Fruit fly (Drosophila melanogaster): ENCODE data around the gene MED6.
A peak's percentile ranks its signal among the peaks of the same experiment; 100 is the strongest.

Gene MED6

DNA sequence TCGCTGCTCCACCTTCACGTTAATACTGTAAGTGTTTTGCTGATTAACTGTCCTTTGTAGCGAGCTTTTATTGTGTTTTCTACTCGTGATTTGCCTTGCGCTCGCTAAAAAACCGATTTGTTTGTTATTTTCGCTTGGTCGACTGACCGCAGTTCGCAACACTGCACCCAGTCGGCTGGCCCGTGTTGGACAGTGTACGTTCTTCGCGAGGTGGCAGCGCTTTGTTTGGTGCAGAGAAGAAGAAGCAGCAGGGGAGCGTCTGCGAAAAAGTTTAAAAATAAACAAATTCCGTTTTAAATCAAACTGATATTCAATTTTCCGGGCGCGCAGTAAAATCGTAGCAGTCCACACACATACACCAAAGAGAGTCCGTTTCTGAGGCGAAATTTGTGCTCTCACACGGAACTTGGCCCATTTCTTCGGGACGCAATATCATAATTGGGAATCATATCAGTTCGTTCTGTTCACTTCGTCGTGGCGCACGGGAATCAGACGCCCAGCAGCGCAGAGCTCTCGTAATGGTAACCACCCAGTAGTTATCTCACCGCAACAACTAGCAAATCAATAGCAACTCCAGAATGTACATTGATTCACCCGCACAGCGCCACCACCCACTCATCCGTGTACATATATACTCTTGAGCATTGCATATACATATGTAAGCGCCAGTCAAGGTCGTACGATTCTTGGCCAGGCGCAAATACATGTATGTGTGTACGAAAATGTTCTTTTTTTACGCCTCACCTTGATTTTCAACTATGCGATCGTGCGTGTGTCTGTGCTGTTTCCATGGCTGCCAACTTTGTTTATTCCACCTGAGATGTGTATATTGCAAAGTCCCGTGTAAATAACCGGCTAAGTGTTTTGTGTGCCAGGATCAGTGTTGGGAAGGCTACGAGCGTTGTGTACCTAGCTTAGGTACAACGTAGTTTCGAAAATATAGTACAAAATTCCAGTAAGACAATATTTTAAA, 878 bp downstream of the MED6 start, which contains the start of gene Naa80 (continued):
- TF ChIP-seq PHDP (tag; optimal IDR thresholded peaks at IDR 0.05): peak; percentile 35
- TF ChIP-seq CG12744 (GFP tag; optimal IDR thresholded peaks at IDR 0.05): peak; percentile 19
- peak; percentile 69 for TF ChIP-seq tx (GFP tag; optimal IDR thresholded peaks at IDR 0.05)
- peak; percentile 19 for TF ChIP-seq trh (GFP tag; optimal IDR thresholded peaks at IDR 0.05)
- peak; percentile 60 for TF ChIP-seq sisA (GFP tag; IDR thresholded peaks at IDR 0.05)
- peak; percentile 53 for TF ChIP-seq Deaf1 (tag; optimal IDR thresholded peaks at IDR 0.05)
- peak; percentile 27 for TF ChIP-seq CG4854 (GFP tag; optimal IDR thresholded peaks at IDR 0.05)
- peak; percentile 73; the same call in 1 of the 2 replicates for TF ChIP-seq CG16779 (GFP tag; IDR thresholded peaks at IDR 0.05)
- TF ChIP-seq GATAe (GFP tag; conservative IDR thresholded peaks at IDR 0.05): no peak
- peak; percentile 44 for TF ChIP-seq cato (GFP tag; optimal IDR thresholded peaks at IDR 0.05; ENCODE audit: borderline replicate concordance)
- peak; percentile 71 for TF ChIP-seq sug (tag; optimal IDR thresholded peaks at IDR 0.05)
- TF ChIP-seq schlank (tag; optimal IDR thresholded peaks at IDR 0.05): no peak
- no peak for TF ChIP-seq gem (tag; optimal IDR thresholded peaks at IDR 0.05)
- TF ChIP-seq CG14441 (GFP tag; IDR thresholded peaks at IDR 0.05): peak; percentile 35; the same call in 1 of the 2 replicates
- peak; percentile 57 for TF ChIP-seq Meics (GFP tag; optimal IDR thresholded peaks at IDR 0.05)
- peak; percentile 64 for TF ChIP-seq CG4282 (GFP tag; optimal IDR thresholded peaks at IDR 0.05)
- TF ChIP-seq Xbp1 (GFP tag; optimal IDR thresholded peaks at IDR 0.05): peak; percentile 73
- peak; percentile 83 for TF ChIP-seq Side (GFP tag; optimal IDR thresholded peaks at IDR 0.05)
- no peak for TF ChIP-seq peb (GFP tag; IDR thresholded peaks at IDR 0.05)
- TF ChIP-seq jing (GFP tag; optimal IDR thresholded peaks at IDR 0.05): no peak
- TF ChIP-seq jumu (GFP tag; optimal IDR thresholded peaks at IDR 0.05): peak; percentile 89
- TF ChIP-seq slou (GFP tag; optimal IDR thresholded peaks at IDR 0.05): no peak
- peak; percentile 57 for TF ChIP-seq CG33213 (GFP tag; optimal IDR thresholded peaks at IDR 0.05)
- peak; percentile 37 for TF ChIP-seq unpg (GFP tag; optimal IDR thresholded peaks at IDR 0.05)
- TF ChIP-seq chm (GFP tag; IDR thresholded peaks at IDR 0.05): peak; percentile 32; the same call in 1 of the 2 replicates
- peak; percentile 49 for TF ChIP-seq exex (tag; optimal IDR thresholded peaks at IDR 0.05)
- TF ChIP-seq zen2 (GFP tag; IDR thresholded peaks at IDR 0.05; ENCODE audit: partially characterized antibody): no peak
- TF ChIP-seq h (optimal IDR thresholded peaks at IDR 0.05): no peak
- no peak for TF ChIP-seq tap (tag; optimal IDR thresholded peaks at IDR 0.05)
- TF ChIP-seq zfh1 (GFP tag; IDR thresholded peaks at IDR 0.05): peak; percentile 64
- TF ChIP-seq CG10209 (GFP tag; optimal IDR thresholded peaks at IDR 0.05): peak; percentile 54
- TF ChIP-seq nau (GFP tag; optimal IDR thresholded peaks at IDR 0.05): no peak
- TF ChIP-seq CG12219 (GFP tag; optimal IDR thresholded peaks at IDR 0.05): no peak
- peak; percentile 57 for TF ChIP-seq Max (GFP tag; optimal IDR thresholded peaks at IDR 0.05)
- peak; percentile 22 for TF ChIP-seq crc (GFP tag; optimal IDR thresholded peaks at IDR 0.05)
- TF ChIP-seq wek (GFP tag; optimal IDR thresholded peaks at IDR 0.05): no peak
- TF ChIP-seq p53 (GFP tag; optimal IDR thresholded peaks at IDR 0.05): peak; percentile 67
- TF ChIP-seq jigr1 (GFP tag; IDR thresholded peaks at IDR 0.05): no peak
- TF ChIP-seq ranshi (GFP tag; IDR thresholded peaks at IDR 0.05): peak; percentile 54; the same call in 1 of the 2 replicates
- peak; percentile 54 for TF ChIP-seq CG13287 (GFP tag; IDR thresholded peaks at IDR 0.05; ENCODE audit: partially characterized antibody)
- TF ChIP-seq CG11247 (GFP tag; IDR thresholded peaks at IDR 0.05): peak; percentile 79
- TF ChIP-seq nmo (GFP tag; optimal IDR thresholded peaks at IDR 0.05): peak; percentile 63
- no peak for TF ChIP-seq Sry-β (GFP tag; optimal IDR thresholded peaks at IDR 0.05)
- peak; percentile 47; the same call in 1 of the 2 replicates for TF ChIP-seq nerfin-2 (GFP tag; IDR thresholded peaks at IDR 0.05; ENCODE audit: partially characterized antibody)
- peak; percentile 10 for TF ChIP-seq Usf (GFP tag; optimal IDR thresholded peaks at IDR 0.05)
- peak; percentile 74 for TF ChIP-seq CG18599 (GFP tag; optimal IDR thresholded peaks at IDR 0.05)
- no peak for TF ChIP-seq ac (GFP tag; optimal IDR thresholded peaks at IDR 0.05)
- no peak for TF ChIP-seq Jarid2 (GFP tag; optimal IDR thresholded peaks at IDR 0.05)
